Worm (Caenorhabditis elegans) whole organism, young adult: Measurements from ENCODE around the gene dpf-1.

Experiments
- B0019.2 ChIP-seq: fragments of 200-800 bp; sonication (Bioruptor generic); conservative IDR thresholded peaks from 2 replicates; pipeline ENCODE4 v1.3.6; 2022; ENCODE audit warnings: missing genetic modification reagents, missing genetic modification characterization, missing compliant biosample characterization
- B0336.3 ChIP-seq: fragments of 200-800 bp; sonication (Bioruptor generic); IDR thresholded peaks from 2 replicates; pipeline ENCODE4 v1.3.6; 2022; ENCODE audit warnings: missing genetic modification characterization, missing compliant biosample characterization
- F33H1.4 ChIP-seq: fragments of 200-800 bp; sonication (Bioruptor generic); IDR thresholded peaks from 2 replicates; pipeline ENCODE4 v1.3.6; 2022; ENCODE audit warnings: missing genetic modification reagents, missing genetic modification characterization, missing compliant biosample characterization
- F37B4.10 ChIP-seq: fragments of 200-800 bp; sonication (Bioruptor generic); IDR thresholded peaks from 2 replicates; pipeline ENCODE4 v1.3.6; 2022; ENCODE audit warnings: missing genetic modification characterization, missing compliant biosample characterization
- F39B2.1 ChIP-seq: fragments of 200-800 bp; sonication (Bioruptor generic); IDR thresholded peaks from 2 replicates; pipeline ENCODE4 v1.3.6; 2022; ENCODE audit warnings: missing genetic modification reagents, missing genetic modification characterization, missing compliant biosample characterization
- F57A8.1 ChIP-seq: fragments of 200-800 bp; sonication (Bioruptor generic); optimal IDR thresholded peaks from 2 replicates; lab custom pipeline; 2018; ENCODE audit warnings: mild to moderate bottlenecking, missing genetic modification characterization, moderate library complexity, missing compliant biosample characterization
- K11D2.4 ChIP-seq: fragments of 200-800 bp; sonication (Bioruptor generic); IDR thresholded peaks from 2 replicates; pipeline ENCODE4 v1.3.6; 2022; ENCODE audit warnings: missing genetic modification reagents, missing genetic modification characterization, missing compliant biosample characterization
- Y53G8AR.9 ChIP-seq: fragments of 200-800 bp; sonication (Bioruptor generic); conservative IDR thresholded peaks from 2 replicates; pipeline ENCODE4 v1.3.6; 2022; ENCODE audit warnings: missing genetic modification reagents, missing genetic modification characterization, missing compliant biosample characterization
- Y67H2A.10 ChIP-seq: fragments of 200-800 bp; sonication (Bioruptor generic); conservative IDR thresholded peaks from 2 replicates; pipeline ENCODE4 v1.3.6; 2022; ENCODE audit warnings: missing genetic modification reagents, missing genetic modification characterization, missing compliant biosample characterization
- ama-1 ChIP-seq, 3 experiments: fragments of 150-350 bp in 1 of 3; sonication (generic microtip) in 2 of 3; optimal IDR thresholded peaks; 2 replicates each; lab custom pipeline; 2014 to 2018; ENCODE audit warnings: missing biosample characterization in 2 of 3, missing genetic modification characterization in 2 of 3, missing genetic modification reagents in 2 of 3
- atf-7 ChIP-seq: sonication (generic microtip); optimal IDR thresholded peaks from 2 replicates; lab custom pipeline; 2017; ENCODE audit warnings: mild to moderate bottlenecking, missing genetic modification characterization, missing compliant biosample characterization
- cebp-1 ChIP-seq, 2 experiments: fragments of 200-800 bp in 1 of 2; sonication (Bioruptor generic) in 1 of 2; sonication (generic microtip) in 1 of 2; IDR thresholded peaks in 1 of 2; optimal IDR thresholded peaks in 1 of 2; 2 replicates each; pipeline versions ENCODE4 v1.3.6 to Lab custom; 2017 to 2022; ENCODE audit warnings: missing compliant biosample characterization in 2 of 2, missing genetic modification characterization in 2 of 2, mild to moderate bottlenecking in 1 of 2, missing genetic modification reagents in 1 of 2, moderate library complexity in 1 of 2
- cebp-2 ChIP-seq: fragments of 200-800 bp; sonication (Bioruptor generic); IDR thresholded peaks from 2 replicates; pipeline ENCODE4 v1.3.6; 2022; ENCODE audit warnings: missing genetic modification characterization, missing compliant biosample characterization
- ceh-40 ChIP-seq: fragments of 200-800 bp; sonication (Bioruptor generic); IDR thresholded peaks from 2 replicates; pipeline ENCODE4 v1.3.6; 2022; ENCODE audit warnings: missing genetic modification characterization, missing compliant biosample characterization
- die-1 ChIP-seq: sonication (generic microtip); optimal IDR thresholded peaks from 2 replicates; lab custom pipeline; 2016; ENCODE audit warnings: missing genotype, mild to moderate bottlenecking, missing genetic modification characterization, missing compliant biosample characterization
- dpff-1 ChIP-seq: sonication (generic microtip); optimal IDR thresholded peaks from 2 replicates; lab custom pipeline; 2017; ENCODE audit warnings: mild to moderate bottlenecking, missing genetic modification characterization, missing compliant biosample characterization
- egl-18 ChIP-seq: fragments of 200-800 bp; sonication (Bioruptor generic); IDR thresholded peaks from 2 replicates; pipeline ENCODE4 v1.3.6; 2022; ENCODE audit warnings: missing genetic modification reagents, missing genetic modification characterization, missing compliant biosample characterization
- egl-44 ChIP-seq: fragments of 200-800 bp; sonication (Bioruptor generic); IDR thresholded peaks from 2 replicates; pipeline ENCODE4 v1.3.6; 2022; ENCODE audit warnings: missing genetic modification reagents, missing genetic modification characterization, missing compliant biosample characterization
- ekl-4 ChIP-seq: fragments of 200-800 bp; sonication (Bioruptor generic); IDR thresholded peaks from 2 replicates; pipeline ENCODE4 v1.3.6; 2022; ENCODE audit warnings: missing genetic modification reagents, missing genetic modification characterization, missing compliant biosample characterization
- ets-4 ChIP-seq: fragments of 200-800 bp; sonication (Bioruptor generic); optimal IDR thresholded peaks from 2 replicates; lab custom pipeline; 2018; ENCODE audit warnings: mild to moderate bottlenecking, missing genetic modification characterization, missing compliant biosample characterization
- hmg-1.2 ChIP-seq: fragments of 200-800 bp; sonication (Bioruptor generic); IDR thresholded peaks from 2 replicates; pipeline ENCODE4 v1.3.6; 2022; ENCODE audit warnings: missing genetic modification reagents, missing genetic modification characterization, missing compliant biosample characterization
- hmg-20 ChIP-seq: fragments of 200-800 bp; sonication (Bioruptor generic); IDR thresholded peaks from 2 replicates; pipeline ENCODE4 v1.3.6; 2022; ENCODE audit warnings: missing genetic modification reagents, missing genetic modification characterization, missing compliant biosample characterization
- lag-1 ChIP-seq: fragments of 200-800 bp; sonication (Bioruptor generic); IDR thresholded peaks from 2 replicates; pipeline ENCODE4 v1.3.6; 2022; ENCODE audit warnings: missing genetic modification reagents, missing genetic modification characterization, missing compliant biosample characterization
- let-607 ChIP-seq, 2 experiments: fragments of 200-800 bp in 1 of 2; sonication (Bioruptor generic) in 1 of 2; sonication (generic microtip) in 1 of 2; optimal IDR thresholded peaks; 2 replicates each; lab custom pipeline; 2016 to 2018; ENCODE audit warnings: mild to moderate bottlenecking in 2 of 2, missing compliant biosample characterization in 2 of 2, missing genetic modification characterization in 2 of 2, moderate library complexity in 2 of 2, missing genotype in 1 of 2
- lin-40 ChIP-seq: sonication (generic microtip); optimal IDR thresholded peaks from 2 replicates; lab custom pipeline; 2016; ENCODE audit warnings: missing genetic modification characterization, mild to moderate bottlenecking, missing compliant biosample characterization, missing genotype, missing genetic modification reagents
- lin-54 ChIP-seq: fragments of 200-800 bp; sonication (Bioruptor generic); optimal IDR thresholded peaks from 2 replicates; lab custom pipeline; 2018; ENCODE audit warnings: mild to moderate bottlenecking, missing genetic modification characterization, missing compliant biosample characterization
- lsl-1 ChIP-seq: fragments of 200-800 bp; sonication (Bioruptor generic); optimal IDR thresholded peaks from 2 replicates; lab custom pipeline; 2018; ENCODE audit warnings: mild to moderate bottlenecking, missing genetic modification characterization, moderate library complexity, missing compliant biosample characterization
- lsy-27 ChIP-seq: sonication (generic microtip); optimal IDR thresholded peaks from 2 replicates; lab custom pipeline; 2017; ENCODE audit warnings: missing genetic modification characterization, mild to moderate bottlenecking, missing compliant biosample characterization, antibody characterized with exemption, missing genotype, borderline replicate concordance; ENCODE audit not compliant: insufficient read depth
- madf-8 ChIP-seq: fragments of 200-800 bp; sonication (Bioruptor generic); conservative IDR thresholded peaks from 2 replicates; pipeline ENCODE4 v1.3.6; 2022; ENCODE audit warnings: missing genetic modification reagents, missing genetic modification characterization, missing compliant biosample characterization
- mcd-1 ChIP-seq: fragments of 200-800 bp; sonication (Bioruptor generic); IDR thresholded peaks from 2 replicates; pipeline ENCODE4 v1.3.6; 2022; ENCODE audit warnings: missing genetic modification reagents, missing genetic modification characterization, missing compliant biosample characterization
- mes-4 ChIP-seq: sonication (generic microtip); optimal IDR thresholded peaks from 2 replicates; lab custom pipeline; 2016; ENCODE audit warnings: missing genotype, missing genetic modification characterization, missing compliant biosample characterization
- nfyb-1 ChIP-seq: fragments of 200-800 bp; sonication (Bioruptor generic); IDR thresholded peaks from 2 replicates; pipeline ENCODE4 v1.3.6; 2022; ENCODE audit warnings: missing genetic modification reagents, missing genetic modification characterization, missing compliant biosample characterization
- nhr-80 ChIP-seq: sonication (generic microtip); optimal IDR thresholded peaks from 2 replicates; lab custom pipeline; 2016; ENCODE audit warnings: missing genetic modification characterization, missing compliant biosample characterization
- nhr-90 ChIP-seq: sonication (generic microtip); optimal IDR thresholded peaks from 2 replicates; lab custom pipeline; 2016; ENCODE audit warnings: missing genotype, mild to moderate bottlenecking, missing genetic modification characterization, missing compliant biosample characterization
- pbrm-1 ChIP-seq: fragments of 200-800 bp; sonication (Bioruptor generic); IDR thresholded peaks from 2 replicates; pipeline ENCODE4 v1.3.6; 2022; ENCODE audit warnings: missing genetic modification reagents, missing genetic modification characterization, missing compliant biosample characterization
- somi-1 ChIP-seq: fragments of 200-800 bp; sonication (Bioruptor generic); optimal IDR thresholded peaks from 2 replicates; lab custom pipeline; 2018; ENCODE audit warnings: mild to moderate bottlenecking, missing genetic modification characterization, missing compliant biosample characterization
- tbx-9 ChIP-seq: sonication (generic microtip); optimal IDR thresholded peaks from 2 replicates; lab custom pipeline; 2016; ENCODE audit warnings: borderline replicate concordance, missing genetic modification characterization, inconsistent platforms, missing compliant biosample characterization
- xnd-1 ChIP-seq: sonication (generic microtip); optimal IDR thresholded peaks from 2 replicates; lab custom pipeline; 2016; ENCODE audit warnings: missing genotype, missing genetic modification reagents, missing genetic modification characterization, missing compliant biosample characterization
- zim-3 ChIP-seq: sonication (generic microtip); optimal IDR thresholded peaks from 2 replicates; lab custom pipeline; 2017; ENCODE audit warnings: mild to moderate bottlenecking, missing genetic modification characterization, moderate library complexity, missing compliant biosample characterization
- ztf-28 ChIP-seq: fragments of 200-800 bp; sonication (Bioruptor generic); IDR thresholded peaks from 2 replicates; pipeline ENCODE4 v1.3.6; 2022; ENCODE audit warnings: missing genetic modification reagents, missing genetic modification characterization, missing compliant biosample characterization

The dpf-1 gene

ce11 chrV:15497731-15498130 lies 26.6 kb downstream of the dpf-1 start (continued):
- TF ChIP-seq lsl-1 (GFP tag; lab: Kevin White, UChicago): no peak
- no peak for TF ChIP-seq madf-8 (GFP tag; lab: Robert Waterston, UW)
- TF ChIP-seq ets-4 (GFP tag; lab: Kevin White, UChicago): no peak
- TF ChIP-seq zim-3 (tag; lab: Kevin White, UChicago): no peak
- no peak for TF ChIP-seq lin-54 (GFP tag; lab: Kevin White, UChicago)
- no peak for TF ChIP-seq nhr-90
- TF ChIP-seq atf-7 (tag; lab: Kevin White, UChicago): no peak
- no peak for TF ChIP-seq F33H1.4
- TF ChIP-seq pbrm-1 (GFP tag; lab: Robert Waterston, UW): no peak
- TF ChIP-seq xnd-1: no peak
- TF ChIP-seq mes-4: no peak

ce11 chrV:15498434-15498833 lies 27.3 kb downstream of the dpf-1 start, which contains the start of gene C06B8.7:
C06B8.7 (plus strand) TSS chrV:15498734.
- TF ChIP-seq mcd-1 (GFP tag; lab: Robert Waterston, UW) (no peak), lsy-27 (tag; lab: Kevin White, UChicago) (no peak), F37B4.10 (GFP tag; lab: Robert Waterston, UW) (no peak), nhr-80 (tag; lab: Kevin White, UChicago) (no peak)

ce11 chrV:15499099-15499498 lies 28.0 kb downstream of the dpf-1 start:
- TF ChIP-seq hmg-1.2 (GFP tag; lab: Robert Waterston, UW) (peak; percentile 61; the same call in 1 of the 2 replicates), atf-7 (tag; lab: Kevin White, UChicago) (peak; percentile 48), egl-18 (no peak)

ce11 chrV:15503603-15504002 lies 32.5 kb downstream of the dpf-1 start:
- TF ChIP-seq let-607 (tag; optimal IDR thresholded peaks at IDR 0.05; lab: Kevin White, UChicago): no peak
- no peak for TF ChIP-seq ceh-40 (GFP tag; lab: Robert Waterston, UW)
- TF ChIP-seq lag-1 (GFP tag; lab: Robert Waterston, UW): no peak
- no peak for TF ChIP-seq cebp-1 (GFP tag; IDR thresholded peaks at IDR 0.05; lab: Robert Waterston, UW)
- no peak for TF ChIP-seq cebp-1 (tag; optimal IDR thresholded peaks at IDR 0.05; lab: Kevin White, UChicago)

- TF ChIP-seq lin-40 (tag; lab: Kevin White, UChicago) (no peak), ekl-4 (GFP tag; lab: Robert Waterston, UW) (0 out of 2 replicates have a peak, but pooled peaks have one; percentile 15), zim-3 (tag; lab: Kevin White, UChicago) (no peak), Y67H2A.10 (GFP tag; lab: Robert Waterston, UW) (no peak), mes-4 (no peak), mcd-1 (GFP tag; lab: Robert Waterston, UW) (peak; percentile 56; the same call in 1 of the 2 replicates), egl-44 (GFP tag; lab: Robert Waterston, UW) (no peak), xnd-1 (no peak), nfyb-1 (GFP tag; lab: Robert Waterston, UW) (0 out of 2 replicates have a peak, but pooled peaks have one; percentile 52), die-1 (tag; lab: Kevin White, UChicago) (peak; percentile 31), somi-1 (GFP tag; lab: Kevin White, UChicago) (peak; percentile 10), B0019.2 (GFP tag; lab: Robert Waterston, UW) (no peak), dpff-1 (tag; lab: Kevin White, UChicago) (no peak), hmg-20 (GFP tag; lab: Robert Waterston, UW) (no peak), B0336.3 (GFP tag; lab: Robert Waterston, UW) (no peak), tbx-9 (no peak), cebp-2 (GFP tag; lab: Robert Waterston, UW) (no peak), ama-1 (optimal IDR thresholded peaks at IDR 0.05; lab: Kevin White, UChicago) (no peak), ama-1 (GFP tag; optimal IDR thresholded peaks at IDR 0.05; lab: Kevin White, UChicago) (no peak), K11D2.4 (peak; percentile 43; the same call in 1 of the 2 replicates), ets-4 (GFP tag; lab: Kevin White, UChicago) (no peak), ztf-28 (GFP tag; lab: Robert Waterston, UW) (peak; percentile 70; the same call in 1 of the 2 replicates), F57A8.1 (no peak), Y53G8AR.9 (GFP tag; lab: Robert Waterston, UW) (no peak), atf-7 (tag; lab: Kevin White, UChicago) (no peak), F39B2.1 (GFP tag; lab: Robert Waterston, UW) (no peak)
These were observed 33.9 kb downstream of the dpf-1 start for ce11 chrV:15505068-15505467.
